Fruit fly (Drosophila melanogaster): ENCODE data around the gene CG10793.
A peak's percentile ranks its signal among the peaks of the same experiment; 100 is the strongest.

CG10793 gene

dm6 chrX:3281958-3282357, 34.2 kb downstream of the CG10793 start:
- no peak for TF ChIP-seq CG17801 (GFP tag; optimal IDR thresholded peaks at IDR 0.05; ENCODE audit: partially characterized antibody)

dm6 chrX:3273557-3273956, 42.6 kb downstream of the CG10793 start:
- no peak for TF ChIP-seq CG17801 (GFP tag; optimal IDR thresholded peaks at IDR 0.05; ENCODE audit: partially characterized antibody)

DNA sequence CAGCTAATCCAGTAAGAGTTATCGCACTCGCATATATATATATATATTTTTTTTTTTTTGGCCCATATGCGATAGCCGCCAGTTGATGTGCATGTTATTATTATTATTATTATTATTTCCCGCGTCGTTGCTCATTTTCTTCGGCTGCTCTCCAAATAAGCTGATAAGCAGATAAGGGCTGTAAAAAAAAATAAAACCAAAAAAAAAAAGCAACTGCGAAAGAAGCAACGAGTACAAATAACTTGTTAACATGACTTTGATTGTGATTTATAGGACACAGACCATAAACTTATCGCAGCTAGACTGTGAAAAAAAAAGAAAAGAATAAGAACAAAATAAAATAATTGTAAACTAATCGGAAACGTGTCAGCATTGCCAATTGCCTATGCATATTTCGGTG, 50.4 kb downstream of the CG10793 start:
- TF ChIP-seq CG17801 (GFP tag; optimal IDR thresholded peaks at IDR 0.05; ENCODE audit: partially characterized antibody) = peak; percentile 23

All from ovary, adult (tissue).